Worm (Caenorhabditis elegans): ENCODE measurements around the gene M02D8.5.

Gene M02D8.5

ce11 chrX:8761497-8761896, at the start of gene M02D8.5:
TSS of gene M02D8.5 (minus strand) at chrX:8761597.
- TF ChIP-seq snpc-3.4 (tag; optimal IDR thresholded peaks at IDR 0.05) (no peak), mel-28 (tag; optimal IDR thresholded peaks at IDR 0.05; ENCODE audit: borderline replicate concordance) (no peak), F37B4.10 (GFP tag; IDR thresholded peaks at IDR 0.05) (no peak), unc-62 (GFP tag; optimal IDR thresholded peaks at IDR 0.05) (no peak), lsl-1 (GFP tag; optimal IDR thresholded peaks at IDR 0.05) (no peak), F10E7.11 (tag; optimal IDR thresholded peaks at IDR 0.05) (no peak), F57A8.1 (GFP tag; optimal IDR thresholded peaks at IDR 0.05) (no peak), gei-17 (GFP tag; optimal IDR thresholded peaks at IDR 0.05) (no peak), cebp-2 (GFP tag; IDR thresholded peaks at IDR 0.05) (no peak), dpl-1 (GFP tag; optimal IDR thresholded peaks at IDR 0.05) (no peak), ets-4 (GFP tag; optimal IDR thresholded peaks at IDR 0.05) (no peak), aptf-2 (GFP tag; conservative IDR thresholded peaks at IDR 0.05) (no peak)

- TF ChIP-seq snpc-3.4 (tag; optimal IDR thresholded peaks at IDR 0.05) (no peak), ztf-26 (tag; optimal IDR thresholded peaks at IDR 0.05) (peak; percentile 69), gei-17 (GFP tag; optimal IDR thresholded peaks at IDR 0.05) (peak; percentile 51), K11D2.4 (GFP tag; IDR thresholded peaks at IDR 0.05) (peak; percentile 69; the same call in 1 of the 2 replicates), ama-1 (optimal IDR thresholded peaks at IDR 0.05) (no peak), ama-1 (GFP tag; optimal IDR thresholded peaks at IDR 0.05) (peak in 1 of 2 experiments; percentile 0), zfh-2 (GFP tag; conservative IDR thresholded peaks at IDR 0.05) (peak; percentile 97), xnd-1 (tag; optimal IDR thresholded peaks at IDR 0.05) (no peak), nhr-179 (tag; optimal IDR thresholded peaks at IDR 0.05) (peak; percentile 17), bed-2 (GFP tag; IDR thresholded peaks at IDR 0.05) (no peak), ceh-40 (GFP tag; IDR thresholded peaks at IDR 0.05) (no peak), F22D6.2 (tag; optimal IDR thresholded peaks at IDR 0.05) (peak; percentile 35), attf-5 (GFP tag; optimal IDR thresholded peaks at IDR 0.05) (peak; percentile 93), die-1 (tag; optimal IDR thresholded peaks at IDR 0.05) (peak; percentile 11), ekl-4 (GFP tag; IDR thresholded peaks at IDR 0.05) (0 out of 2 replicates have a peak, but pooled peaks have one; percentile 16), atf-7 (tag; optimal IDR thresholded peaks at IDR 0.05) (peak; percentile 64), B0336.3 (GFP tag; IDR thresholded peaks at IDR 0.05) (peak; percentile 85), pha-4 (tag; optimal IDR thresholded peaks at IDR 0.05) (peak; percentile 50), nhr-80 (tag; optimal IDR thresholded peaks at IDR 0.05) (peak; percentile 99), lin-40 (tag; optimal IDR thresholded peaks at IDR 0.05) (peak; percentile 91), mcd-1 (GFP tag; IDR thresholded peaks at IDR 0.05) (peak; percentile 61), ztf-18 (tag; optimal IDR thresholded peaks at IDR 0.05) (peak; percentile 62), dpl-1 (GFP tag; optimal IDR thresholded peaks at IDR 0.05) (no peak), cebp-2 (GFP tag; IDR thresholded peaks at IDR 0.05) (no peak), lin-35 (GFP tag; optimal IDR thresholded peaks at IDR 0.05) (peak in 1 of 3 experiments; percentile 63), B0261.1 (tag; optimal IDR thresholded peaks at IDR 0.05) (peak; percentile 22), Y53F4B.3 (GFP tag; IDR thresholded peaks at IDR 0.05) (no peak), K12H6.12 (tag; optimal IDR thresholded peaks at IDR 0.05) (peak; percentile 89), repo-1 (tag; optimal IDR thresholded peaks at IDR 0.05) (no peak), egrh-3 (GFP tag; IDR thresholded peaks at IDR 0.05) (peak; percentile 40; the same call in 1 of the 2 replicates), F37B4.10 (GFP tag; IDR thresholded peaks at IDR 0.05) (no peak), hmg-1.2 (GFP tag; IDR thresholded peaks at IDR 0.05) (peak; percentile 84), Y56A3A.18 (GFP tag; IDR thresholded peaks at IDR 0.05) (no peak), ztf-22 (GFP tag; optimal IDR thresholded peaks at IDR 0.05) (peak; percentile 82), chd-7 (tag; optimal IDR thresholded peaks at IDR 0.05) (peak; percentile 80), dox-1 (GFP tag; IDR thresholded peaks at IDR 0.05) (peak; percentile 91), nhr-90 (tag; optimal IDR thresholded peaks at IDR 0.05) (peak; percentile 84), C06A6.2 (GFP tag; conservative IDR thresholded peaks at IDR 0.05) (0 out of 2 replicates have a peak, but pooled peaks have one; percentile 42), nhr-27 (tag; optimal IDR thresholded peaks at IDR 0.05) (no peak), tlf-1 (GFP tag; optimal IDR thresholded peaks at IDR 0.05) (peak; percentile 34), athp-1 (tag; optimal IDR thresholded peaks at IDR 0.05) (peak; percentile 45)
Measured at ce11 chrX:8810908-8811307, 49.5 kb upstream of the M02D8.5 start, which contains the start of gene R04E5.9. TSS of gene R04E5.9 (minus strand) at chrX:8811142.
